Worm (Caenorhabditis elegans): ENCODE measurements around the gene F35F11.2.

F35F11.2 gene

DNA sequence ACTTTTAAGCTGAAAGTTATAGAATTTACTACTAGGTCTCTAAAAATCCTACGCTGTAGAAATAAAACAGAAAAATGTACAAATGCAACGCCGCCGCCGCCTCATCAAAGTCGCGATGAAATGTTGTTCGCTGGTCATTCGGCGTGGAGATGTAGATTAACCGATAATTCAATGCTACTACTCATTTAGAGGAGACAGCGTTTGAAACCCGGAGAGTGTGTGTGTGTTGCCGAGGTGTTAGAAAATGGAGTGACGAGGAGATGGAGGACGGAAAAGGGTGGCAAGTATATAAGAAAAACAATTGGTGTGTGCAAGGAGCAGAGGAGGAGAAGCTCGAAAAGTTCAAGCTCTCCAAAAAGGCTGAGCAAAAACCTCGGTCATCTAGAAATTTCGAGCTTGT, 12.2 kb downstream of the F35F11.2 start:
- TF ChIP-seq unc-62 (GFP tag; optimal IDR thresholded peaks at IDR 0.05): no peak
- peak; percentile 82 for TF ChIP-seq ces-1 (GFP tag; optimal IDR thresholded peaks at IDR 0.05)

- no peak for TF ChIP-seq mab-5 (tag; optimal IDR thresholded peaks at IDR 0.05)
- TF ChIP-seq ceh-43 (GFP tag; optimal IDR thresholded peaks at IDR 0.05): no peak
- no peak for TF ChIP-seq ceh-83 (GFP tag; optimal IDR thresholded peaks at IDR 0.05)
- TF ChIP-seq mep-1 (tag; optimal IDR thresholded peaks at IDR 0.05): no peak
- TF ChIP-seq tbx-8 (GFP tag; optimal IDR thresholded peaks at IDR 0.05): no peak
- TF ChIP-seq lin-13 (tag; optimal IDR thresholded peaks at IDR 0.05): no peak
- no peak for TF ChIP-seq elt-3 (tag; optimal IDR thresholded peaks at IDR 0.05)
- no peak for TF ChIP-seq lsy-2 (tag; optimal IDR thresholded peaks at IDR 0.05)
- no peak for TF ChIP-seq unc-120 (tag; optimal IDR thresholded peaks at IDR 0.05; ENCODE audit: poor library complexity, severe bottlenecking)
- no peak for TF ChIP-seq bed-3 (GFP tag; optimal IDR thresholded peaks at IDR 0.05)
- TF ChIP-seq lin-32 (GFP tag; optimal IDR thresholded peaks at IDR 0.05): no peak
- no peak for TF ChIP-seq zip-8 (tag; optimal IDR thresholded peaks at IDR 0.05)
- no peak for TF ChIP-seq unc-39 (tag; optimal IDR thresholded peaks at IDR 0.05)
- TF ChIP-seq unc-62 (GFP tag; optimal IDR thresholded peaks at IDR 0.05): no peak
Observed at ce11 chrIV:4053405-4053804, 13.3 kb downstream of the F35F11.2 start.

- TF ChIP-seq unc-120 (tag; optimal IDR thresholded peaks at IDR 0.05; ENCODE audit: poor library complexity, severe bottlenecking) (peak; percentile 30), hlh-1 (tag; optimal IDR thresholded peaks at IDR 0.05) (peak; percentile 84), unc-39 (tag; optimal IDR thresholded peaks at IDR 0.05) (no peak), mep-1 (tag; optimal IDR thresholded peaks at IDR 0.05) (no peak), unc-62 (GFP tag; optimal IDR thresholded peaks at IDR 0.05) (peak; percentile 30), lsy-2 (tag; optimal IDR thresholded peaks at IDR 0.05) (no peak)
Observed at ce11 chrIV:4055297-4055696, 15.2 kb downstream of the F35F11.2 start.

DNA sequence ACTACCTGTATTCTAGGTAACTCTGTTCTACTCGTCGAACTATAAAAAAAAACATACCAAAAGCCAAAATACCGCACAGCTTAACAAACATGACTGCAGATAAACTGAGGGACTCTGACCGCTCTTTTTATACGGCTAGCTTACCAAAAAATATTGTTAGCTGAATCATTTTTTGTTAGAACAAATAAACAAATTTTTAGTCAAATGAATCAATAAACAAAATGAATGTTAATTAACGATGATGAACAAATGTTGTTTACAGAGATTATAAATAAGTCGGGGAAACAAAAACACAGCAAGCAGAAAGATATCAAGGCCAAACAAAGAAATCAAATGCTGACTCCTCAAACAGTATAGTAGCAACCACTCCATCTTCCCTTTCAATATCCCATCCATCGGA, 23.5 kb downstream of the F35F11.2 start, which contains the start of gene ilys-6:
ilys-6 (minus strand) TSS at position 101 of the 400 bp plus-strand sequence.
- no peak for TF ChIP-seq zip-8 (tag; optimal IDR thresholded peaks at IDR 0.05)
- TF ChIP-seq bed-3 (GFP tag; optimal IDR thresholded peaks at IDR 0.05): no peak

DNA sequence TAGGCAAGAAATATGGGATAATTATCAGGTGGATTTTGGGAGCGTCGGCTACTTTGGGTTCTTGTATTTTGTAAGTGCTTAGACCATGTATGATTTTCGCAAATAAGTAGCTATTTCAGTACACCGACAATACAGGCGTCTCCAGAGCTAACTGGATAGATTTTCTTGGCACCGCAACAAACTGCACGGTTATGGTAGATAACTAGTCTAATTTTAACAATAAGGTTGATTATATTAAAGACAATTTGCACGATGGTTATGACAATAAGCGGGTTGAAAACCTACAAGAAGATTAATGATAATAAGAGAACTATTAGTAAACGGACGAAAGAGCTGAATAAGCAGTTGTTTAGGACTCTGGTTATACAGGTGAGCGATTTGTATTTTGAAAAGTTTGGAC, 27.3 kb downstream of the F35F11.2 start:
- TF ChIP-seq ztf-11 (tag; optimal IDR thresholded peaks at IDR 0.05): no peak
- no peak for TF ChIP-seq nhr-2 (tag; optimal IDR thresholded peaks at IDR 0.05)
- TF ChIP-seq sptf-1 (tag; optimal IDR thresholded peaks at IDR 0.05): no peak
- no peak for TF ChIP-seq ceh-83 (GFP tag; optimal IDR thresholded peaks at IDR 0.05)
- no peak for TF ChIP-seq lin-32 (GFP tag; optimal IDR thresholded peaks at IDR 0.05)

- no peak for TF ChIP-seq cnd-1 (tag; optimal IDR thresholded peaks at IDR 0.05)
- TF ChIP-seq unc-62 (GFP tag; optimal IDR thresholded peaks at IDR 0.05): no peak
- no peak for TF ChIP-seq pha-4 (tag; optimal IDR thresholded peaks at IDR 0.05)
- TF ChIP-seq nhr-12 (tag; optimal IDR thresholded peaks at IDR 0.05): no peak
- TF ChIP-seq ces-1 (GFP tag; optimal IDR thresholded peaks at IDR 0.05): no peak
- TF ChIP-seq mls-2 (tag; optimal IDR thresholded peaks at IDR 0.05): no peak
- TF ChIP-seq lin-32 (GFP tag; optimal IDR thresholded peaks at IDR 0.05): no peak
Observed at ce11 chrIV:4068480-4068879, 28.4 kb downstream of the F35F11.2 start, which contains the start of gene fbxb-55. TSS of gene fbxb-55 (plus strand) at chrIV:4068780.

DNA sequence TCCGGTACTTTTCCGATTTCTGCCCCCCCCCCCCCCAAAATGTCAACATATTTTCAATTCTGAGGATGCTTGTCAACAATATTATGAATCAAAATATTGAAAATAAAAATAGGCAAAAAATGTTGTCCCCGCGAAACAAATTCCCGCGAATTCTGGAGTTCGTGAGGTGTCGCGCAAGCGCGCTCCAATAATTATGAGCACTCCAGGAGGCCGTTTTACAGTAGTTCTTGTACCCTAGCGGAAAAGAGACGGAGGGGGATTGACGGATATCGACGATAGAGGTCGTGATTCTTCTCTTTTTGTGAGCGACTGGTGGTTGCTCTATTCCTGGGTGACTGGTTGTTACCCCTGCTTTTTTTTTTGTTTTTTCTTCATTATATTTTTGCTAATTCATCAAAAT, 30.7 kb downstream of the F35F11.2 start:
- no peak for TF ChIP-seq hlh-1 (tag; optimal IDR thresholded peaks at IDR 0.05)
- TF ChIP-seq ztf-11 (tag; optimal IDR thresholded peaks at IDR 0.05): no peak
- TF ChIP-seq cnd-1 (tag; optimal IDR thresholded peaks at IDR 0.05): no peak
- no peak for TF ChIP-seq nhr-237 (tag; optimal IDR thresholded peaks at IDR 0.05)
- TF ChIP-seq mab-5 (tag; optimal IDR thresholded peaks at IDR 0.05): no peak
- peak; percentile 12 for TF ChIP-seq mep-1 (tag; optimal IDR thresholded peaks at IDR 0.05)
- TF ChIP-seq drap-1 (GFP tag; optimal IDR thresholded peaks at IDR 0.05): no peak
- no peak for TF ChIP-seq snpc-4 (tag; optimal IDR thresholded peaks at IDR 0.05)
- no peak for TF ChIP-seq ces-1 (GFP tag; optimal IDR thresholded peaks at IDR 0.05)
- TF ChIP-seq sptf-1 (tag; optimal IDR thresholded peaks at IDR 0.05): peak; percentile 30
- TF ChIP-seq elt-3 (tag; optimal IDR thresholded peaks at IDR 0.05): no peak
- no peak for TF ChIP-seq ham-2 (GFP tag; optimal IDR thresholded peaks at IDR 0.05)
- no peak for TF ChIP-seq nhr-12 (tag; optimal IDR thresholded peaks at IDR 0.05)
- TF ChIP-seq mls-2 (tag; optimal IDR thresholded peaks at IDR 0.05): peak; percentile 19
- no peak for TF ChIP-seq ceh-43 (GFP tag; optimal IDR thresholded peaks at IDR 0.05)
- no peak for TF ChIP-seq nhr-76 (tag; optimal IDR thresholded peaks at IDR 0.05)
- no peak for TF ChIP-seq bed-3 (GFP tag; optimal IDR thresholded peaks at IDR 0.05)
- no peak for TF ChIP-seq M03D4.4 (tag; optimal IDR thresholded peaks at IDR 0.05)
- TF ChIP-seq zip-8 (tag; optimal IDR thresholded peaks at IDR 0.05): no peak
- TF ChIP-seq flh-1 (GFP tag; optimal IDR thresholded peaks at IDR 0.05): no peak
- no peak for TF ChIP-seq nhr-28 (tag; optimal IDR thresholded peaks at IDR 0.05)
- no peak for TF ChIP-seq tbx-8 (GFP tag; optimal IDR thresholded peaks at IDR 0.05)
- no peak for TF ChIP-seq lin-13 (tag; optimal IDR thresholded peaks at IDR 0.05)
- no peak for TF ChIP-seq lin-32 (GFP tag; optimal IDR thresholded peaks at IDR 0.05)
- TF ChIP-seq lsy-2 (tag; optimal IDR thresholded peaks at IDR 0.05): no peak
- no peak for TF ChIP-seq sem-2 (GFP tag; optimal IDR thresholded peaks at IDR 0.05)
- peak; percentile 43 for TF ChIP-seq ceh-83 (GFP tag; optimal IDR thresholded peaks at IDR 0.05)
- TF ChIP-seq unc-120 (tag; optimal IDR thresholded peaks at IDR 0.05; ENCODE audit: poor library complexity, severe bottlenecking): no peak
- TF ChIP-seq ceh-39 (tag; optimal IDR thresholded peaks at IDR 0.05): peak; percentile 15
- TF ChIP-seq nhr-2 (tag; optimal IDR thresholded peaks at IDR 0.05): peak; percentile 5
- no peak for TF ChIP-seq pha-4 (tag; optimal IDR thresholded peaks at IDR 0.05)

Measured in whole organism, mixed stage, embryonic.